Worm (Caenorhabditis elegans): Measurements from ENCODE around the gene sam-4.

Gene sam-4

DNA sequence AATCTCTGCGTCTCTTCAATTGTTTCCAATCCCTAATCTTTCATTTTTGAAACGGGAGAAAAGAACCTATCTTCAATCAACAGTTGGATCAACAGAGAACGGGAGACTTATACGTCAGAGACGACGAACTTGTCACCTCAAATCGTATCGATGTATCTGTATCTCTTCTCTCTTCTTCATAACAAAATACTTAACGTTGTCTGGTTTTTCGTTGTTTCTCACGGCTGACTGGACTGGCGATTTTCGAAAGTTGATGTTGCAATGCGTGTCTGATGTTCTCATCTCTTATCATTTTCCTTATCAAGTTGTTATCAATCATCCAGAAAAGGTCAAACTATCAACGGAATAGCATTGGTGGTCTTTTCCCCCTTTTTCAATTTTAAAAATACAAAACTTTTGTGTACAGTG lies 43.5 kb downstream of the sam-4 start (continued):
- peak; percentile 93 for TF ChIP-seq unc-62 (GFP tag; optimal IDR thresholded peaks at IDR 0.05)
- TF ChIP-seq egl-5 (tag; optimal IDR thresholded peaks at IDR 0.05): no peak
- TF ChIP-seq aly-2 (tag; optimal IDR thresholded peaks at IDR 0.05): no peak
- TF ChIP-seq elt-2 (tag; optimal IDR thresholded peaks at IDR 0.05): peak; percentile 89
- peak; percentile 90 for TF ChIP-seq nhr-43 (tag; optimal IDR thresholded peaks at IDR 0.05; ENCODE audit: poor library complexity, severe bottlenecking)
- TF ChIP-seq nhr-28 (tag; optimal IDR thresholded peaks at IDR 0.05): no peak
- TF ChIP-seq hmg-11 (tag; optimal IDR thresholded peaks at IDR 0.05): no peak
- TF ChIP-seq nfya-1 (tag; optimal IDR thresholded peaks at IDR 0.05; ENCODE audit: insufficient read depth): no peak

DNA sequence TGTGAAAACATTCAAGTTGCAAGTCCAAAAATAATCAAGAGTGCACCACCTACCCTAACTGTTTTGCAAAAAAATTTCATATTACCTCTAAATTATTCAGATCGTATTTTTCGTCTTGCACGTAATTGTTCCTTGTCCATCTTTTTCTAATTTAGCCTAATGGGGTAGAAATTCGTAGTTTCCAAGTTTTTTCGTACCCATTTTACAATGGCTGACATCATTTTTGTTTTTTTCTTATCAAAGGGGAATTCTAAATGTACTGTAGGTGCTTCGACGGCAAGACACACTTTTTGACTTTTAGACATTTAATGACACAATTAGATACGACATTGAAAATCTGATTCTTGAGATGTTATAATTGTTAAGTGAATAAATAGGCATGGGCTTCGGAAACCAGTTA lies 44.6 kb downstream of the sam-4 start:
- TF ChIP-seq elt-2 (tag; optimal IDR thresholded peaks at IDR 0.05) (no peak), aly-2 (tag; optimal IDR thresholded peaks at IDR 0.05) (no peak), pqm-1 (tag; optimal IDR thresholded peaks at IDR 0.05) (no peak), fos-1 (tag; optimal IDR thresholded peaks at IDR 0.05) (no peak), ceh-82 (tag; optimal IDR thresholded peaks at IDR 0.05) (no peak), fkh-2 (tag; optimal IDR thresholded peaks at IDR 0.05) (no peak), fkh-10 (GFP tag; optimal IDR thresholded peaks at IDR 0.05) (no peak), ZK546.5 (tag; optimal IDR thresholded peaks at IDR 0.05) (no peak), lsy-12 (tag; optimal IDR thresholded peaks at IDR 0.05) (no peak), nhr-43 (tag; optimal IDR thresholded peaks at IDR 0.05; ENCODE audit: poor library complexity, severe bottlenecking) (no peak), nhr-11 (tag; optimal IDR thresholded peaks at IDR 0.05) (no peak)

DNA sequence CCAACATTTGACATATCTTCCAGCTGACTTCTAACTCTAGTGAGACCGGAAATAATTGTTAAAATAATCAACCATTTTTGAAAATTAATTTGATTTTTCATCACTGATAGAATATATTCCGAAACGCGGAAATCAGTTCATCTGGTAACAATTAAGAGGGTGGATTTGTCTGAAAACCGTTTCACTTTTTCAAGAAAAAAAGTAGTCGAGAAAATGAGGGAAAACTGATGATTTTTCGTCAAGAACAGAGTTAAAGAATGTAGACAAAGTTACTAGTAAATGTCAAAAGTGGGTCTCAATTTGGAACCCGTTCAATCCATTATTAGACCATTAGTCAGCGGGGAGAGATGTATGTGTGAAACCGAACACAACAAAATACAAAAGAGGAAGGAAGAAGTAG lies 45.9 kb downstream of the sam-4 start, which contains the start of gene C17G10.6:
C17G10.6 (minus strand) TSS at position 101 of the 400 bp plus-strand sequence.
- TF ChIP-seq mml-1 (tag; optimal IDR thresholded peaks at IDR 0.05) (no peak), ceh-82 (tag; optimal IDR thresholded peaks at IDR 0.05) (no peak), elt-3 (tag; optimal IDR thresholded peaks at IDR 0.05) (no peak), nhr-25 (tag; optimal IDR thresholded peaks at IDR 0.05) (no peak), fkh-10 (GFP tag; optimal IDR thresholded peaks at IDR 0.05) (no peak), ceh-16 (tag; optimal IDR thresholded peaks at IDR 0.05) (no peak), nhr-28 (tag; optimal IDR thresholded peaks at IDR 0.05) (no peak), aly-2 (tag; optimal IDR thresholded peaks at IDR 0.05) (no peak)

DNA sequence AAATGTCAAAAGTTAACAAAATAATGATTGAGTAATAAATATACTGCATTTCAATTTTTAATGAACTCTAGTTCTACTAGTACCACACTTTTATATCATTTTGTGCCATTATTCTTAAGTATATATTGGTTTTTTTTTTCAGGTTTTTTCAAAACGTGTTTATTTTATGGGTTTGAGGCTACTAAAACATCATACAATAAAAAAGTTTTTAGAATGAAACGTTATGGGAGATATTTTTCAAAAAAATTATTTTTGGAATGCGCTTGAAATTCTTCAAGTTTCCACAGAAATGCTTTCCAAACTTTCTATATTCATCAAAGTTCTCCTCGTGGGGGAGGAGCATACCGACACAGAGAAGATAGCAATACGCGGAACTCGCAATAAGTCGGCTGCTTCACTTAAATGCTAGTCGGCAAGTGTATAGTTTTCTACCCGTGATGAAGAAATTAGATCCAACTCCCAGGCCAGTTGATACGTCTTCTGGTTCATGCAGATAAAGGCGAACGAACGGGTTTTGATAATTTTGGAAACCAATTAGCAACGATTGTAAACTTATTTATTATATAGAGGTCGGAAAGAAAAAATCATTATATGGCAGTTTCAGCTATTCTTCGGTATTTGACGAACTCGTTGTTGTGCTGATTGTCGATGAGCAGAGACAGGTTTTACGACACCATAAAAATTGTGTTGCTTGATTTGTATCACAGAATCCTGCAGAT lies 49.6 kb downstream of the sam-4 start, which contains the start of gene C17G10.10:
C17G10.10 (minus strand) TSS at position 51 of the 719 bp plus-strand sequence.
- TF ChIP-seq nhr-237 (tag; optimal IDR thresholded peaks at IDR 0.05) (no peak), fkh-10 (GFP tag; optimal IDR thresholded peaks at IDR 0.05) (no peak), egl-5 (tag; optimal IDR thresholded peaks at IDR 0.05) (peak; percentile 54), hmg-11 (tag; optimal IDR thresholded peaks at IDR 0.05) (peak; percentile 60), nhr-43 (tag; optimal IDR thresholded peaks at IDR 0.05; ENCODE audit: poor library complexity, severe bottlenecking) (peak; percentile 89), pqm-1 (tag; optimal IDR thresholded peaks at IDR 0.05) (peak; percentile 55), nfya-1 (tag; optimal IDR thresholded peaks at IDR 0.05; ENCODE audit: insufficient read depth) (peak; percentile 75), mml-1 (tag; optimal IDR thresholded peaks at IDR 0.05) (no peak), fkh-2 (tag; optimal IDR thresholded peaks at IDR 0.05) (no peak), mdl-1 (tag; optimal IDR thresholded peaks at IDR 0.05) (peak; percentile 34), ama-1 (optimal IDR thresholded peaks at IDR 0.05) (peak; percentile 93), elt-2 (tag; optimal IDR thresholded peaks at IDR 0.05) (peak; percentile 83), nhr-25 (tag; optimal IDR thresholded peaks at IDR 0.05) (peak; percentile 82), elt-3 (tag; optimal IDR thresholded peaks at IDR 0.05) (peak in 1 of 3 experiments; percentile 30), unc-39 (tag; optimal IDR thresholded peaks at IDR 0.05) (no peak), ceh-28 (tag; optimal IDR thresholded peaks at IDR 0.05) (peak; percentile 47), eor-1 (tag; optimal IDR thresholded peaks at IDR 0.05) (no peak), tbx-2 (tag; optimal IDR thresholded peaks at IDR 0.05) (peak; percentile 33), lin-15B (tag; optimal IDR thresholded peaks at IDR 0.05) (peak; percentile 60), fos-1 (tag; optimal IDR thresholded peaks at IDR 0.05) (no peak), ZK546.5 (tag; optimal IDR thresholded peaks at IDR 0.05) (no peak), pha-4 (tag; optimal IDR thresholded peaks at IDR 0.05) (peak; percentile 49), nhr-12 (tag; optimal IDR thresholded peaks at IDR 0.05) (peak; percentile 9), daf-12 (tag; optimal IDR thresholded peaks at IDR 0.05) (no peak), elt-1 (tag; optimal IDR thresholded peaks at IDR 0.05) (no peak), ceh-82 (tag; optimal IDR thresholded peaks at IDR 0.05) (peak; percentile 60), egl-27 (tag; optimal IDR thresholded peaks at IDR 0.05) (no peak), lin-39 (tag; optimal IDR thresholded peaks at IDR 0.05) (peak; percentile 38), lsy-12 (tag; optimal IDR thresholded peaks at IDR 0.05) (peak; percentile 61), skn-1 (tag; optimal IDR thresholded peaks at IDR 0.05) (peak; percentile 9), jun-1 (tag; optimal IDR thresholded peaks at IDR 0.05) (peak; percentile 29), nhr-28 (tag; optimal IDR thresholded peaks at IDR 0.05) (peak; percentile 30), ztf-11 (tag; optimal IDR thresholded peaks at IDR 0.05) (no peak), nhr-11 (tag; optimal IDR thresholded peaks at IDR 0.05) (no peak), unc-62 (GFP tag; optimal IDR thresholded peaks at IDR 0.05) (no peak), aly-2 (tag; optimal IDR thresholded peaks at IDR 0.05) (no peak), nhr-23 (tag; optimal IDR thresholded peaks at IDR 0.05) (peak; percentile 84), nhr-67 (tag; optimal IDR thresholded peaks at IDR 0.05) (no peak), nhr-77 (tag; optimal IDR thresholded peaks at IDR 0.05) (peak; percentile 89), R02D3.7 (tag; optimal IDR thresholded peaks at IDR 0.05) (peak; percentile 10), zag-1 (tag; optimal IDR thresholded peaks at IDR 0.05) (no peak), ceh-16 (tag; optimal IDR thresholded peaks at IDR 0.05) (no peak)

All from whole organism, L3 larva.